Fruit fly (Drosophila melanogaster) whole organism, adult: ENCODE measurements around the gene eIF1A.

Experiments
- CG11617 ChIP-seq: fragments of 200-800 bp; sonication (Bioruptor generic); optimal IDR thresholded peaks from 2 replicates; lab custom pipeline; 2017; ENCODE audit warnings: mild to moderate bottlenecking, missing biosample characterization, missing genetic modification reagents, missing genetic modification characterization
- CG12768 ChIP-seq: fragments of 200-800 bp; sonication (Bioruptor generic); optimal IDR thresholded peaks from 2 replicates; lab custom pipeline; 2017; ENCODE audit warnings: missing biosample characterization, missing genetic modification characterization, mild to moderate bottlenecking, moderate library complexity, missing genetic modification reagents
- CG14711 ChIP-seq: fragments of 200-800 bp; sonication (Bioruptor generic); optimal IDR thresholded peaks from 2 replicates; lab custom pipeline; 2018; ENCODE audit warnings: missing biosample characterization, mild to moderate bottlenecking, missing genetic modification characterization, moderate library complexity
- CG1620 ChIP-seq: fragments of 200-800 bp; sonication (Bioruptor generic); optimal IDR thresholded peaks from 2 replicates; lab custom pipeline; 2016; ENCODE audit warnings: missing biosample characterization, missing genetic modification characterization
- CG33017 ChIP-seq: fragments of 200-800 bp; sonication (Bioruptor generic); optimal IDR thresholded peaks from 2 replicates; lab custom pipeline; 2018; ENCODE audit warnings: missing biosample characterization, mild to moderate bottlenecking, missing genetic modification characterization, moderate library complexity
- CG5204 ChIP-seq: fragments of 200-800 bp; sonication (Bioruptor generic); optimal IDR thresholded peaks from 2 replicates; lab custom pipeline; 2016; ENCODE audit warnings: missing biosample characterization, missing genetic modification characterization
- CG7045 ChIP-seq: fragments of 200-800 bp; sonication (Bioruptor generic); optimal IDR thresholded peaks from 2 replicates; lab custom pipeline; 2017; ENCODE audit warnings: missing biosample characterization, mild to moderate bottlenecking, missing genetic modification characterization
- CG7101 ChIP-seq: fragments of 200-800 bp; sonication (Bioruptor generic); optimal IDR thresholded peaks from 2 replicates; lab custom pipeline; 2018; ENCODE audit warnings: missing biosample characterization, mild to moderate bottlenecking, missing genetic modification characterization, moderate library complexity
- Clk ChIP-seq: fragments of 200-800 bp; sonication (Bioruptor generic); optimal IDR thresholded peaks from 2 replicates; lab custom pipeline; 2017; ENCODE audit warnings: missing biosample characterization, missing genetic modification characterization
- Crg-1 ChIP-seq: fragments of 200-800 bp; sonication (Bioruptor generic); optimal IDR thresholded peaks from 2 replicates; lab custom pipeline; 2016; ENCODE audit warnings: missing biosample characterization, missing genetic modification characterization
- Hr96 ChIP-seq: fragments of 200-800 bp; sonication (Bioruptor generic); optimal IDR thresholded peaks from 2 replicates; lab custom pipeline; 2016; ENCODE audit warnings: missing biosample characterization, missing genetic modification characterization
- Mnt ChIP-seq: fragments of 200-800 bp; sonication (Bioruptor generic); optimal IDR thresholded peaks from 2 replicates; lab custom pipeline; 2016; ENCODE audit warnings: missing biosample characterization, mild to moderate bottlenecking, missing genetic modification characterization
- bab1 ChIP-seq: fragments of 200-800 bp; sonication (Bioruptor generic); optimal IDR thresholded peaks from 3 replicates; lab custom pipeline; 2019; ENCODE audit warnings: missing biosample characterization, mild to moderate bottlenecking, missing genetic modification characterization, moderate library complexity
- cic ChIP-seq: fragments of 200-800 bp; sonication (Bioruptor generic); optimal IDR thresholded peaks from 2 replicates; lab custom pipeline; 2017; ENCODE audit warnings: missing biosample characterization, mild to moderate bottlenecking, missing genetic modification characterization, moderate library complexity
- cnc ChIP-seq, 2 experiments: fragments of >200 bp; optimal IDR thresholded peaks; 2 replicates each; lab custom pipeline; 2017
- kay ChIP-seq: fragments of 200-800 bp; sonication (Bioruptor generic); peaks from one replicate; lab custom pipeline; 2016; ENCODE audit warnings: missing biosample characterization, missing genetic modification characterization, borderline replicate concordance
- ovo ChIP-seq: fragments of 200-800 bp; sonication (Bioruptor generic); optimal IDR thresholded peaks from 2 replicates; lab custom pipeline; 2016; ENCODE audit warnings: missing biosample characterization, missing genetic modification characterization
- pad ChIP-seq: fragments of 200-800 bp; sonication (Bioruptor generic); optimal IDR thresholded peaks from 3 replicates; lab custom pipeline; 2017; ENCODE audit warnings: missing biosample characterization, missing genetic modification characterization, mild to moderate bottlenecking, moderate library complexity, missing genetic modification reagents
- tj ChIP-seq: fragments of 200-800 bp; sonication (Bioruptor generic); optimal IDR thresholded peaks from 3 replicates; lab custom pipeline; 2017; ENCODE audit warnings: missing biosample characterization, mild to moderate bottlenecking, missing genetic modification characterization, moderate library complexity
- toe ChIP-seq: fragments of 200-800 bp; sonication (Bioruptor generic); optimal IDR thresholded peaks from 2 replicates; lab custom pipeline; 2016; ENCODE audit warnings: missing biosample characterization, missing genetic modification characterization

The eIF1A gene

DNA sequence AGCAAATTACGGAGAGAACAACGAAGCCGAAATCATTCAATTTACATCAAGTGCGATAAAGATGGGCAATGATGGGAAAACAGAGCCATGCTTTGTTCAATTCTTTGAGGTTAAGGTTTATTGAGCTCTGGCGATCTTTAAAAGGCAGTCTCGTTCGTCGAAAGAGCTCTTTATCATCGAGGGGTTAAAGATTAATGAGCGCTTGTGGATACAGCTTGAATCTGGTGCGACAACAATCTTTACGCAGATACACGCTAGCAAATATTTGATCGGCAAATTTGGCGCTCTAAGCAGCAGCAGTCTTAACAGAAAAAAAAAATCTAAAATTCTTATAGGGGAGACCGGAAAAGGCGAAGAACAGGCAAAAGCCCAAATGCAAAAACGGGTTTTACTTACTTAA is 21.6 kb downstream of the eIF1A start:
- TF ChIP-seq cnc (optimal IDR thresholded peaks at IDR 0.05; lab: Kevin White, UChicago) = no peak
- no peak for TF ChIP-seq pad
- no peak for TF ChIP-seq CG7101
- TF ChIP-seq kay (GFP tag; lab: Kevin White, UChicago) = no peak
- no peak for TF ChIP-seq tj (GFP tag; lab: Kevin White, UChicago)
- no peak for TF ChIP-seq cic (GFP tag; lab: Kevin White, UChicago)
- TF ChIP-seq toe = no peak
- no peak for TF ChIP-seq CG11617 (GFP tag; lab: Kevin White, UChicago)
- TF ChIP-seq CG33017 (tag; lab: Kevin White, UChicago) = no peak
- TF ChIP-seq Hr96 = no peak
- TF ChIP-seq CG7045 (GFP tag; lab: Kevin White, UChicago) = no peak
- no peak for TF ChIP-seq ovo
- no peak for TF ChIP-seq CG1620 (GFP tag; lab: Kevin White, UChicago)
- TF ChIP-seq bab1 = no peak

DNA sequence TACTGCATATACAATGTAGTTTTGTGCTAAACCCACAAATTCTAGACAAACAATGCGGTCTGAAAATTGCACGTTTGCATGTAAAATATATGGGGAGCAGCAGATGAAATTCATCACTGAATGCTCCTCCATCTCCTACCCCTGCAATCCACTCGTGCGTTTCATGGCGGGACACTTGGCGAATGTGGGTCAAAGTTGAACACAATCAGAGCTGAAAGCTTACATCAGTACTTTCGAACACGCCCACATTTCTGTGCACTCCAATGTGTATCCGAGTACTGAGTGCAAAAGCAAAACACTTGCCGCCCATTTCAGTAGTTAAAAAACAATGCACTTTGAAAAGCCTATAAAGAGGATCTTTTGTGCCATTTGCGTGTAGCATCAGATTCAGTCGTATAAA is 22.3 kb downstream of the eIF1A start:
- TF ChIP-seq CG5204 (GFP tag; lab: Kevin White, UChicago) (no peak), ovo (no peak), tj (GFP tag; lab: Kevin White, UChicago) (peak; percentile 62), CG12768 (peak; percentile 19)

DNA sequence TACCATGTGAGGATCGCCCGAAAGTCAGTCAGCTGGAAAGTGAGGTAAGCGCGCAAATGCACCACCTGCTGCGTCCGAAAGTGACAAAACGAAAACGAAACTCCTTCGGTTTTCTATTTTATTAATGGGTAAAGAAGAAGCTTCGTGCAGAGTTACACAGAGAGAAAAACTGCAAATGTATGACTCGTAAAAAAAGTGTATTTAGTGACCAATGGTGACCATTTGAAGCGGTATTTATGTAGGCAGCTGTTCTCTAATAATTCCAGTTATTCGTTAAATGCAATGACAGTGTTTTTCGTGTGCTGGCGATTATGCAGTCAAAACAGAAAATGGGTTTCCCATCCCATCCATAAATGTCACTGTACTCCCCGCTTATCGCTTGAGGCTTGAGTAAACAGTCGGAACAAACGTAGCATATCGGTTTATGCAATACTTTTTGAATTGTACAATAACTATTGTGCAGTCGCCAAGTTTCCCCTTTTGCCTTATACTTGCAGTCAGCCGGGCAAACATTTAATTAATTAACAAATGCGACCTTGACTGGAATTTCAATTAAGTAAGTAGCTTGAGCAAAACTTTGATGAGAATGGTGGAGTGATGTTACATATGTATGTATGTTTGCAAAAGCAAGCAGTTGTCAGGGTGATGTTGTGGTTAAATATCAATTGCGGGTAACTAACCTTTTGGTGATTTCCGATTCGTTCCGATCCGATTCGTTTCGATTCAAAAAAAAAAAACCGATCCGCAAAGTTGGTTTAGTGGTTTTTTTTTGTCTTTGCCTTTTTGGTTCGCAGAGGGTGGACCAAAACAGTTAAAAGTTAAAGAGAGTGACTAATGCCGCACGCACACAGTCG is 23.2 kb downstream of the eIF1A start:
- no peak for TF ChIP-seq CG7101
- no peak for TF ChIP-seq Crg-1
- no peak for TF ChIP-seq Mnt
- no peak for TF ChIP-seq tj (GFP tag; lab: Kevin White, UChicago)
- no peak for TF ChIP-seq CG7045 (GFP tag; lab: Kevin White, UChicago)
- TF ChIP-seq kay (GFP tag; lab: Kevin White, UChicago) = peak; percentile 96

DNA sequence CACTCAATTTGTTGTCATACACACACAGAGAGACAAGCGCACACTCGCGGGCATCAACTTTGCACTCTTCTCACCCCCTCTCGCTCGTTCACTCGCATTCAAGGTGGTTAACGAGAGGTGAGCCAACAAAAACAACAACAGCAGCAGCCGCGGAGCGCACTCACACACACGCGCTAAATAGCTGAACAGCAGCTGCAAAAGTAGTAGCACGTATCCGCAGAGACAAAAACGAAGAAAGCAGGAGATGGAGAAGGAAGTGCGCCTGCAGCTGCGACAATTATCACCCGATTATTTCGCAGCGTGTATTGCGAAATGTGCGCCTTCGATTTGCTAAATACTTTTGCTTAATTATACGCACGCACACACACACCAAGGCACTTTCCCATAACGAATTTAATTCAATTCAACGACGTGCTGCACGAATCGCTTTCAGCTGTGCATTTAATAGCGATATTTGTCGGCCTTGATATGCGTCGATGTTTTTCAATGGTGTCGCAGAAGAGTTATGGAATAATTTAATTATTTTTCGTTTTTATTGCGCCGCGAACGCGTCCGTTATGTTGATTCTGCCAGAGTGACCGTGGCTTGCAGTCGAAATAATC is 23.9 kb downstream of the eIF1A start:
- TF ChIP-seq cnc (optimal IDR thresholded peaks at IDR 0.05; lab: Kevin White, UChicago) (no peak), Crg-1 (no peak), toe (peak; percentile 56), tj (GFP tag; lab: Kevin White, UChicago) (peak; percentile 6), cic (GFP tag; lab: Kevin White, UChicago) (peak; percentile 55), CG12768 (peak; percentile 18), CG33017 (tag; lab: Kevin White, UChicago) (peak; percentile 11), CG7045 (GFP tag; lab: Kevin White, UChicago) (peak; percentile 61), kay (GFP tag; lab: Kevin White, UChicago) (no peak), CG7101 (peak; percentile 54), CG5204 (GFP tag; lab: Kevin White, UChicago) (no peak), bab1 (no peak), CG11617 (GFP tag; lab: Kevin White, UChicago) (no peak), CG1620 (GFP tag; lab: Kevin White, UChicago) (peak; percentile 28), Mnt (peak; percentile 78), ovo (peak; percentile 41), Clk (GFP tag; lab: Kevin White, UChicago) (no peak), Hr96 (peak; percentile 29), pad (peak; percentile 40), CG14711 (tag; lab: Kevin White, UChicago) (peak; percentile 26)

DNA sequence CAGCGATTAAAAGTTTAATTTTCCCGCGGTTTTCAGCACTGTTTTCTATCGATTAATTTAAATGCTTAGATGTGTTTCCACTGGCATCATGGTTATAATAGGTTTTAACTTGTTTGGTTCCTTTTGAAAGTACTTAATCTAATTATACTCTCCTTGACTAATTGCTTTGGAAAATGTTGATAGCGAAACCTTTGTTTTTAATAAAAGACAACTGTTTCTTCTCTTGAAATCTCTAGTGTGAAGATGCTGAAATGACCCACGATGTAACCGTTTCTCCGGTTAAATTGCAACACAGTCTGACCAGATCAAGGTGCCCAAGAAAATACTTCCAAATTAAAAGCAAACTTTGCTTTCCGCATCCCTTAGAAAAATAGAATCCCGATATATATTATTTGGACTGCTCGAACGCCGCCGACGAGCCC is 24.4 kb downstream of the eIF1A start, which contains the start of gene Dlc90F:
TSS of gene Dlc90F (plus strand) at position 330 of the 422 bp plus-strand sequence.
- TF ChIP-seq Hr96 (peak; percentile 79), CG5204 (GFP tag; lab: Kevin White, UChicago) (no peak), Clk (GFP tag; lab: Kevin White, UChicago) (peak; percentile 39), CG14711 (tag; lab: Kevin White, UChicago) (peak; percentile 59), CG11617 (GFP tag; lab: Kevin White, UChicago) (peak; percentile 61), Crg-1 (peak; percentile 72), CG12768 (peak; percentile 49), bab1 (peak; percentile 69), CG33017 (tag; lab: Kevin White, UChicago) (peak; percentile 45), Mnt (peak; percentile 66), cnc (optimal IDR thresholded peaks at IDR 0.05; lab: Kevin White, UChicago) (no peak), cic (GFP tag; lab: Kevin White, UChicago) (no peak), CG7101 (peak; percentile 71), tj (GFP tag; lab: Kevin White, UChicago) (peak; percentile 47), CG7045 (GFP tag; lab: Kevin White, UChicago) (peak; percentile 35), ovo (peak; percentile 45), toe (peak; percentile 85), pad (peak; percentile 36), kay (GFP tag; lab: Kevin White, UChicago) (peak; percentile 93), CG1620 (GFP tag; lab: Kevin White, UChicago) (peak; percentile 57)

DNA sequence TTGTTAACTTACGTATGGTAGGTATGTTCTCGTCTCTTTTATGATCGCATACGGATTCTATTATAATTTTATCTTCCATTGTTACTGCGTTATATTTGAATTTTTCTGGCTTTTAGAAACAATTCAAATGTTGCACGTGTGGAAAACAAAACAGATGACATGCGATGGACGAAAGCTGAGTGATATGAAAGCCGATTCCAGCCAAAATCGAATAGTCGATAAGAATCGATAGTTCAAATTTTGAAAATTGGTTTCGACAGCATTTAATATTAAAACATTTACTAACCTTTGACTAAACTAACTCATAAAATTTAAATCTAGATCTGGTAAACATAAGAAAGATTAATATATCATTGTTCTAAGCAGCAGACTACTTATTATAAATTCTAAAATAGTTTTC is 27.1 kb downstream of the eIF1A start, which contains the start of gene Polr1E:
TSS of gene Polr1E (minus strand) at position 160 of the 400 bp plus-strand sequence.
- TF ChIP-seq Crg-1 (peak; percentile 8), CG11617 (GFP tag; lab: Kevin White, UChicago) (no peak), Mnt (peak; percentile 99)
